Fruit fly (Drosophila melanogaster): ENCODE measurements around the gene nullo.

nullo gene

dm6 chrX:7001135-7001769 lies 48.0 kb upstream of the nullo start (continued):
- no peak for TF ChIP-seq Poxn (GFP tag; IDR thresholded peaks at IDR 0.05)
- no peak for TF ChIP-seq ab (GFP tag; optimal IDR thresholded peaks at IDR 0.05)
- no peak for TF ChIP-seq fd102C (GFP tag; optimal IDR thresholded peaks at IDR 0.05)
- peak; percentile 34 for TF ChIP-seq ems (GFP tag; optimal IDR thresholded peaks at IDR 0.05)
- TF ChIP-seq ara (GFP tag; IDR thresholded peaks at IDR 0.05) = peak; percentile 61
- TF ChIP-seq Usf (GFP tag; optimal IDR thresholded peaks at IDR 0.05) = no peak
- TF ChIP-seq NK7.1 (GFP tag; optimal IDR thresholded peaks at IDR 0.05) = no peak
- TF ChIP-seq CG15601 (tag; optimal IDR thresholded peaks at IDR 0.05) = no peak
- TF ChIP-seq CG33213 (GFP tag; optimal IDR thresholded peaks at IDR 0.05) = no peak
- no peak for TF ChIP-seq lov (optimal IDR thresholded peaks at IDR 0.05)
- no peak for TF ChIP-seq lov (GFP tag; IDR thresholded peaks at IDR 0.05)
- no peak for TF ChIP-seq fru (optimal IDR thresholded peaks at IDR 0.05)
- no peak for TF ChIP-seq amos (GFP tag; IDR thresholded peaks at IDR 0.05; ENCODE audit: partially characterized antibody)
- no peak for TF ChIP-seq Ssrp (tag; optimal IDR thresholded peaks at IDR 0.05)
- peak; percentile 37 for TF ChIP-seq CG6254 (GFP tag; optimal IDR thresholded peaks at IDR 0.05)
- TF ChIP-seq CG3407 (GFP tag; optimal IDR thresholded peaks at IDR 0.05) = no peak
- no peak for TF ChIP-seq Hr3 (GFP tag; optimal IDR thresholded peaks at IDR 0.05)
- peak; percentile 66 for TF ChIP-seq CG2120 (GFP tag; optimal IDR thresholded peaks at IDR 0.05)
- no peak for TF ChIP-seq jumu (GFP tag; optimal IDR thresholded peaks at IDR 0.05)
- TF ChIP-seq Stat92E (GFP tag; optimal IDR thresholded peaks at IDR 0.05) = no peak
- no peak for TF ChIP-seq CkIIα-i1 (GFP tag; IDR thresholded peaks at IDR 0.05)
- TF ChIP-seq ftz-f1 (GFP tag; optimal IDR thresholded peaks at IDR 0.05) = no peak
- no peak for TF ChIP-seq CG18476 (GFP tag; optimal IDR thresholded peaks at IDR 0.05)
- TF ChIP-seq HLH54F (GFP tag; optimal IDR thresholded peaks at IDR 0.05) = peak; percentile 2
- TF ChIP-seq gsb-n (tag; optimal IDR thresholded peaks at IDR 0.05) = peak; percentile 31
- TF ChIP-seq Hey (tag; optimal IDR thresholded peaks at IDR 0.05) = no peak
- TF ChIP-seq fd3F (GFP tag; optimal IDR thresholded peaks at IDR 0.05) = peak; percentile 17
- TF ChIP-seq sr (GFP tag; IDR thresholded peaks at IDR 0.05) = no peak
- peak; percentile 42 for TF ChIP-seq Dip3 (GFP tag; optimal IDR thresholded peaks at IDR 0.05)
- no peak for TF ChIP-seq nerfin-1 (tag; optimal IDR thresholded peaks at IDR 0.05)
- TF ChIP-seq CG5953 (GFP tag; IDR thresholded peaks at IDR 0.05) = no peak
- no peak for TF ChIP-seq CG11696 (GFP tag; IDR thresholded peaks at IDR 0.05)
- peak; percentile 55; the same call in 1 of the 3 replicates for TF ChIP-seq otp (GFP tag; IDR thresholded peaks at IDR 0.05)
- no peak for TF ChIP-seq vnd (GFP tag; IDR thresholded peaks at IDR 0.05; ENCODE audit: partially characterized antibody)
- peak; percentile 36 for TF ChIP-seq CG12299 (tag; optimal IDR thresholded peaks at IDR 0.05)
- TF ChIP-seq CG31441 (GFP tag; IDR thresholded peaks at IDR 0.05) = peak; percentile 75
- no peak for TF ChIP-seq C15 (GFP tag; IDR thresholded peaks at IDR 0.05)
- TF ChIP-seq CG18619 (GFP tag; optimal IDR thresholded peaks at IDR 0.05) = peak; percentile 46
- peak; percentile 39 for TF ChIP-seq Fer3 (tag; optimal IDR thresholded peaks at IDR 0.05)
- TF ChIP-seq CG2199 (GFP tag; IDR thresholded peaks at IDR 0.05) = 0 out of 3 replicates have a peak, but pooled peaks have one; percentile 16
- peak; percentile 53 for TF ChIP-seq CG30403 (GFP tag; optimal IDR thresholded peaks at IDR 0.05)
- no peak for TF ChIP-seq CG15073 (GFP tag; optimal IDR thresholded peaks at IDR 0.05)
- TF ChIP-seq PHDP (tag; optimal IDR thresholded peaks at IDR 0.05) = peak; percentile 23
- TF ChIP-seq Dp (GFP tag; optimal IDR thresholded peaks at IDR 0.05) = no peak
- no peak for TF ChIP-seq ro (GFP tag; IDR thresholded peaks at IDR 0.05)
- peak; percentile 14 for TF ChIP-seq CG13296 (GFP tag; optimal IDR thresholded peaks at IDR 0.05)
- no peak for TF ChIP-seq ap (GFP tag; IDR thresholded peaks at IDR 0.05)
- no peak for TF ChIP-seq hbn (GFP tag; IDR thresholded peaks at IDR 0.05; ENCODE audit: partially characterized antibody)
- TF ChIP-seq CG32532 (GFP tag; IDR thresholded peaks at IDR 0.05) = peak; percentile 52; the same call in 1 of the 2 replicates
- no peak for TF ChIP-seq ewg (GFP tag; optimal IDR thresholded peaks at IDR 0.05)
- no peak for TF ChIP-seq CG7987 (GFP tag; optimal IDR thresholded peaks at IDR 0.05)
